Worm (Caenorhabditis elegans) whole organism, L2 larva: ENCODE results near the gene ZK1098.2.

Source experiments
- C34F6.9 ChIP-seq: fragments of 150-350 bp; optimal IDR thresholded peaks from 2 replicates; lab custom pipeline; 2014; ENCODE audit warnings: missing biosample characterization, missing genetic modification characterization
- F13H6.1 ChIP-seq: sonication (generic microtip); optimal IDR thresholded peaks from 2 replicates; lab custom pipeline; 2016; ENCODE audit warnings: missing genetic modification characterization, missing compliant biosample characterization
- R02D3.7 ChIP-seq: fragments of 150-350 bp; optimal IDR thresholded peaks from 2 replicates; lab custom pipeline; 2014; ENCODE audit warnings: missing biosample characterization, missing genetic modification characterization
- ZK546.5 ChIP-seq: sonication (generic microtip); optimal IDR thresholded peaks from 2 replicates; lab custom pipeline; 2017; ENCODE audit warnings: missing biosample characterization, missing genetic modification characterization
- alr-1 ChIP-seq: fragments of 150-350 bp; optimal IDR thresholded peaks from 2 replicates; lab custom pipeline; 2014; ENCODE audit warnings: missing biosample characterization, missing genetic modification characterization
- aly-2 ChIP-seq: fragments of 150-350 bp; optimal IDR thresholded peaks from 2 replicates; lab custom pipeline; 2014; ENCODE audit warnings: missing biosample characterization, missing genetic modification characterization
- ama-1 ChIP-seq: fragments of 150-350 bp; optimal IDR thresholded peaks from 2 replicates; lab custom pipeline; 2018; ENCODE audit warnings: inconsistent platforms
- blmp-1 ChIP-seq: sonication (generic microtip); optimal IDR thresholded peaks from 2 replicates; lab custom pipeline; 2017; ENCODE audit warnings: missing genetic modification characterization, mild to moderate bottlenecking, missing compliant biosample characterization, antibody characterized with exemption, moderate library complexity; ENCODE audit not compliant: insufficient read depth
- ceh-16 ChIP-seq: fragments of 150-350 bp; optimal IDR thresholded peaks from 2 replicates; lab custom pipeline; 2014; ENCODE audit warnings: missing biosample characterization, missing genetic modification characterization
- ceh-82 ChIP-seq: fragments of 150-350 bp; optimal IDR thresholded peaks from 2 replicates; lab custom pipeline; 2014; ENCODE audit warnings: missing biosample characterization, missing genetic modification characterization
- crh-2 ChIP-seq: sonication (generic microtip); optimal IDR thresholded peaks from 2 replicates; lab custom pipeline; 2017; ENCODE audit warnings: missing biosample characterization, missing genetic modification characterization
- dmd-4 ChIP-seq: sonication (generic microtip); optimal IDR thresholded peaks from 2 replicates; lab custom pipeline; 2017; ENCODE audit warnings: missing biosample characterization, missing genetic modification characterization
- egl-27 ChIP-seq: sonication (generic microtip); optimal IDR thresholded peaks from 3 replicates; lab custom pipeline; 2017; ENCODE audit warnings: missing biosample characterization, missing genetic modification reagents, missing genetic modification characterization
- elt-1 ChIP-seq: fragments of 150-350 bp; optimal IDR thresholded peaks from 2 replicates; lab custom pipeline; 2014; ENCODE audit warnings: missing biosample characterization, missing genetic modification characterization
- elt-3 ChIP-seq: sonication (generic microtip); optimal IDR thresholded peaks from 2 replicates; lab custom pipeline; 2017; ENCODE audit warnings: missing biosample characterization, missing genetic modification characterization
- fos-1 ChIP-seq: fragments of 150-350 bp; optimal IDR thresholded peaks from 2 replicates; lab custom pipeline; 2014; ENCODE audit warnings: missing biosample characterization, missing genetic modification characterization
- gmeb-1 ChIP-seq: fragments of 150-350 bp; optimal IDR thresholded peaks from 2 replicates; lab custom pipeline; 2014; ENCODE audit warnings: missing biosample characterization, missing genetic modification characterization
- lin-11 ChIP-seq: fragments of 150-350 bp; sonication (generic microtip); optimal IDR thresholded peaks from 2 replicates; lab custom pipeline; 2014; ENCODE audit warnings: missing biosample characterization, missing genetic modification characterization, inconsistent platforms, mixed read lengths
- lin-39 ChIP-seq: fragments of 150-350 bp; optimal IDR thresholded peaks from 2 replicates; lab custom pipeline; 2014; ENCODE audit warnings: missing biosample characterization, missing genetic modification reagents, missing genetic modification characterization
- lsy-2 ChIP-seq, 2 experiments: fragments of 150-350 bp in 1 of 2; sonication (generic microtip) in 1 of 2; optimal IDR thresholded peaks; 2 replicates each; lab custom pipeline; 2014 to 2017; ENCODE audit warnings: missing biosample characterization in 2 of 2, missing genetic modification characterization in 2 of 2
- mab-5 ChIP-seq: fragments of 150-350 bp; optimal IDR thresholded peaks from 2 replicates; lab custom pipeline; 2014; ENCODE audit warnings: missing biosample characterization, missing genetic modification characterization
- mbf-1 ChIP-seq: sonication (generic microtip); optimal IDR thresholded peaks from 2 replicates; lab custom pipeline; 2017; ENCODE audit warnings: missing biosample characterization, missing genetic modification characterization
- nhr-10 ChIP-seq: sonication (generic microtip); optimal IDR thresholded peaks from 2 replicates; lab custom pipeline; 2017; ENCODE audit warnings: missing biosample characterization, missing genetic modification characterization
- nhr-11 ChIP-seq: fragments of 150-350 bp; optimal IDR thresholded peaks from 2 replicates; lab custom pipeline; 2014; ENCODE audit warnings: missing biosample characterization, missing genetic modification characterization
- nhr-12 ChIP-seq: fragments of 150-350 bp; optimal IDR thresholded peaks from 2 replicates; lab custom pipeline; 2014; ENCODE audit warnings: missing biosample characterization, missing genetic modification characterization
- nhr-129 ChIP-seq: fragments of 150-350 bp; optimal IDR thresholded peaks from 2 replicates; lab custom pipeline; 2014; ENCODE audit warnings: missing biosample characterization, missing genetic modification characterization
- nhr-21 ChIP-seq: fragments of 150-350 bp; optimal IDR thresholded peaks from 2 replicates; lab custom pipeline; 2014; ENCODE audit warnings: missing biosample characterization, missing genetic modification characterization
- nhr-23 ChIP-seq: fragments of 150-350 bp; optimal IDR thresholded peaks from 2 replicates; lab custom pipeline; 2014; ENCODE audit warnings: missing biosample characterization, missing genetic modification reagents, missing genetic modification characterization
- nhr-237 ChIP-seq: fragments of 150-350 bp; optimal IDR thresholded peaks from 2 replicates; lab custom pipeline; 2014; ENCODE audit warnings: missing biosample characterization, missing genetic modification characterization
- nhr-77 ChIP-seq: fragments of 150-350 bp; optimal IDR thresholded peaks from 2 replicates; lab custom pipeline; 2014; ENCODE audit warnings: missing biosample characterization, missing genetic modification characterization
- sem-4 ChIP-seq: fragments of 150-350 bp; optimal IDR thresholded peaks from 2 replicates; lab custom pipeline; 2014; ENCODE audit warnings: missing biosample characterization, missing genetic modification reagents, missing genetic modification characterization
- skn-1 ChIP-seq: sonication (generic microtip); optimal IDR thresholded peaks from 2 replicates; lab custom pipeline; 2017; ENCODE audit warnings: missing biosample characterization, missing genetic modification characterization
- sma-3 ChIP-seq: sonication (generic microtip); optimal IDR thresholded peaks from 2 replicates; lab custom pipeline; 2016; ENCODE audit warnings: missing genetic modification reagents, missing genetic modification characterization, missing compliant biosample characterization
- sma-9 ChIP-seq, 2 experiments: fragments of 150-350 bp in 1 of 2; sonication (generic microtip) in 1 of 2; optimal IDR thresholded peaks; 2 replicates each; lab custom pipeline; 2014 to 2016; ENCODE audit warnings: missing genetic modification characterization in 2 of 2, mild to moderate bottlenecking in 1 of 2, missing biosample characterization in 1 of 2, missing compliant biosample characterization in 1 of 2, missing genetic modification reagents in 1 of 2, moderate library complexity in 1 of 2
- unc-39 ChIP-seq: fragments of 150-350 bp; optimal IDR thresholded peaks from 2 replicates; lab custom pipeline; 2014; ENCODE audit warnings: missing biosample characterization, missing genetic modification characterization
- unc-55 ChIP-seq: fragments of 150-350 bp; sonication (generic microtip); optimal IDR thresholded peaks from 3 replicates; lab custom pipeline; 2014; ENCODE audit warnings: missing biosample characterization, missing genetic modification reagents, missing genetic modification characterization
- unc-62 ChIP-seq: fragments of 150-350 bp; optimal IDR thresholded peaks from 2 replicates; lab custom pipeline; 2014; ENCODE audit warnings: missing biosample characterization, missing genetic modification reagents, missing genetic modification characterization
- zag-1 ChIP-seq: fragments of 150-350 bp; optimal IDR thresholded peaks from 2 replicates; lab custom pipeline; 2014; ENCODE audit warnings: missing biosample characterization, missing genetic modification characterization
- ztf-1 ChIP-seq: fragments of 200-800 bp; sonication (Bioruptor generic); conservative IDR thresholded peaks from 2 replicates; pipeline ENCODE4 v1.3.6; 2022; ENCODE audit warnings: missing genetic modification characterization, missing compliant biosample characterization
- ztf-11 ChIP-seq: sonication (generic microtip); optimal IDR thresholded peaks from 2 replicates; lab custom pipeline; 2017; ENCODE audit warnings: missing biosample characterization, missing genetic modification characterization
- ztf-4 ChIP-seq: fragments of 150-350 bp; optimal IDR thresholded peaks from 2 replicates; lab custom pipeline; 2014; ENCODE audit warnings: missing biosample characterization, missing genetic modification characterization

The ZK1098.2 gene

ce11 chrIII:9528824-9529223 lies at the start of gene ZK1098.2:
TSS of gene ZK1098.2 (plus strand) at chrIII:9529159.
- no peak for TF ChIP-seq ZK546.5 (tag; lab: Kevin White, UChicago)
- TF ChIP-seq egl-27, result no peak
- TF ChIP-seq zag-1 (tag; lab: Kevin White, UChicago), result no peak
- TF ChIP-seq fos-1 (tag; lab: Kevin White, UChicago), result no peak
- no peak for TF ChIP-seq elt-3 (tag; lab: Kevin White, UChicago)
- TF ChIP-seq mbf-1 (tag; lab: Kevin White, UChicago), result no peak
- no peak for TF ChIP-seq unc-62
- no peak for TF ChIP-seq nhr-11 (tag; lab: Kevin White, UChicago)
- TF ChIP-seq crh-2 (tag; lab: Kevin White, UChicago), result peak; percentile 60
- TF ChIP-seq nhr-23 (tag; lab: Kevin White, UChicago), result no peak
- TF ChIP-seq nhr-21 (tag; lab: Kevin White, UChicago), result no peak
- peak; percentile 31 for TF ChIP-seq unc-55 (GFP tag; lab: Kevin White, UChicago)
- no peak for TF ChIP-seq mab-5 (tag; lab: Kevin White, UChicago)
- TF ChIP-seq R02D3.7 (tag; lab: Kevin White, UChicago), result no peak
- no peak for TF ChIP-seq dmd-4
- no peak for TF ChIP-seq aly-2 (tag; lab: Kevin White, UChicago)
- TF ChIP-seq lin-39 (tag; lab: Kevin White, UChicago), result no peak
- no peak for TF ChIP-seq nhr-10
- no peak for TF ChIP-seq elt-1 (tag; lab: Kevin White, UChicago)
- TF ChIP-seq nhr-12 (tag; lab: Kevin White, UChicago), result no peak
- TF ChIP-seq C34F6.9 (tag; lab: Kevin White, UChicago), result peak; percentile 48
- TF ChIP-seq blmp-1 (tag; lab: Kevin White, UChicago), result no peak
- TF ChIP-seq nhr-237, result no peak
- no peak for TF ChIP-seq unc-39 (tag; lab: Kevin White, UChicago)
- no peak for TF ChIP-seq nhr-77 (tag; lab: Kevin White, UChicago)
- no peak for TF ChIP-seq sem-4 (tag; lab: Kevin White, UChicago)
- TF ChIP-seq ztf-4 (tag; lab: Kevin White, UChicago), result no peak
- TF ChIP-seq lsy-2 (tag; optimal IDR thresholded peaks at IDR 0.05; lab: Kevin White, UChicago), result peak in 1 of 2 experiments; percentile 56
- no peak for TF ChIP-seq ceh-82
- TF ChIP-seq, all 48 proteins: peak for 4

ce11 chrIII:9482423-9482993 lies 46.5 kb upstream of the ZK1098.2 start:
- TF ChIP-seq C34F6.9 (tag; lab: Kevin White, UChicago), result peak; percentile 13
- peak; percentile 48 for TF ChIP-seq fos-1 (tag; lab: Kevin White, UChicago)
- TF ChIP-seq elt-3 (tag; lab: Kevin White, UChicago), result no peak
- TF ChIP-seq lin-11 (tag; lab: Kevin White, UChicago), result no peak
- no peak for TF ChIP-seq mbf-1 (tag; lab: Kevin White, UChicago)
- no peak for TF ChIP-seq nhr-12 (tag; lab: Kevin White, UChicago)
- peak; percentile 29 for TF ChIP-seq nhr-129 (tag; lab: Kevin White, UChicago)
- TF ChIP-seq crh-2 (tag; lab: Kevin White, UChicago), result no peak

- no peak for TF ChIP-seq crh-2 (tag; lab: Kevin White, UChicago)
- peak; percentile 63 for TF ChIP-seq nhr-129 (tag; lab: Kevin White, UChicago)
- no peak for TF ChIP-seq ama-1 (lab: Kevin White, UChicago)
- no peak for TF ChIP-seq unc-39 (tag; lab: Kevin White, UChicago)
- TF ChIP-seq zag-1 (tag; lab: Kevin White, UChicago), result peak; percentile 16
- no peak for TF ChIP-seq mab-5 (tag; lab: Kevin White, UChicago)
- TF ChIP-seq ceh-82, result no peak
- TF ChIP-seq nhr-21 (tag; lab: Kevin White, UChicago), result no peak
- TF ChIP-seq lsy-2 (tag; optimal IDR thresholded peaks at IDR 0.05; lab: Kevin White, UChicago), result peak in 1 of 2 experiments; percentile 56
- no peak for TF ChIP-seq ztf-1 (GFP tag; lab: Robert Waterston, UW)
- no peak for TF ChIP-seq sma-3 (GFP tag; lab: Kevin White, UChicago)
- TF ChIP-seq lin-11 (tag; lab: Kevin White, UChicago), result peak; percentile 27
- no peak for TF ChIP-seq ceh-16
- TF ChIP-seq ztf-11 (tag; lab: Kevin White, UChicago), result no peak
- no peak for TF ChIP-seq skn-1
- no peak for TF ChIP-seq alr-1 (tag; lab: Kevin White, UChicago)
- TF ChIP-seq nhr-12 (tag; lab: Kevin White, UChicago), result no peak
- TF ChIP-seq sma-9 (GFP tag; optimal IDR thresholded peaks at IDR 0.05; lab: Kevin White, UChicago), result peak; percentile 3
- TF ChIP-seq sma-9 (tag; optimal IDR thresholded peaks at IDR 0.05; lab: Kevin White, UChicago), result no peak
- TF ChIP-seq sem-4 (tag; lab: Kevin White, UChicago), result no peak
- TF ChIP-seq nhr-23 (tag; lab: Kevin White, UChicago), result no peak
- TF ChIP-seq F13H6.1 (tag; lab: Kevin White, UChicago), result peak; percentile 7
- no peak for TF ChIP-seq elt-1 (tag; lab: Kevin White, UChicago)
- no peak for TF ChIP-seq lin-39 (tag; lab: Kevin White, UChicago)
- no peak for TF ChIP-seq ztf-4 (tag; lab: Kevin White, UChicago)
- peak; percentile 46 for TF ChIP-seq C34F6.9 (tag; lab: Kevin White, UChicago)
- peak; percentile 61 for TF ChIP-seq unc-55 (GFP tag; lab: Kevin White, UChicago)
- no peak for TF ChIP-seq gmeb-1 (tag; lab: Kevin White, UChicago)
- TF ChIP-seq, all 48 proteins: peak for 8
Observed at ce11 chrIII:9483716-9484115, 45.2 kb upstream of the ZK1098.2 start.
